Worm (Caenorhabditis elegans) whole organism, L4 larva: Measurements from ENCODE around the gene rgs-2.
A peak's percentile ranks its signal among the peaks of the same experiment; 100 is the strongest.

Experiments
- F49E8.2 ChIP-seq: sonication (generic microtip); optimal IDR thresholded peaks from 2 replicates; lab custom pipeline; 2016; ENCODE audit warnings: missing compliant biosample characterization, mild to moderate bottlenecking, missing genetic modification characterization, borderline replicate concordance
- T20F7.1 ChIP-seq: fragments of 200-800 bp; sonication (Bioruptor generic); optimal IDR thresholded peaks from 2 replicates; lab custom pipeline; 2018; ENCODE audit warnings: mild to moderate bottlenecking, missing genetic modification characterization, missing compliant biosample characterization
- Y48G9A.11 ChIP-seq: fragments of 200-800 bp; sonication (Bioruptor generic); IDR thresholded peaks from 2 replicates; pipeline ENCODE4 v1.3.6; 2022; ENCODE audit warnings: missing genetic modification reagents, missing genetic modification characterization, missing compliant biosample characterization
- ama-1 ChIP-seq: fragments of 150-350 bp; optimal IDR thresholded peaks from 2 replicates; lab custom pipeline; 2014; ENCODE audit warnings: inconsistent platforms, mixed read lengths
- ceh-28 ChIP-seq: fragments of 150-350 bp; optimal IDR thresholded peaks from 2 replicates; lab custom pipeline; 2014; ENCODE audit warnings: missing biosample characterization, missing genetic modification reagents, missing genetic modification characterization
- ceh-62 ChIP-seq: sonication (generic microtip); optimal IDR thresholded peaks from 2 replicates; lab custom pipeline; 2017; ENCODE audit warnings: missing biosample characterization, missing genetic modification characterization
- ceh-82 ChIP-seq: sonication (generic microtip); optimal IDR thresholded peaks from 2 replicates; lab custom pipeline; 2017; ENCODE audit warnings: missing biosample characterization, missing genetic modification characterization
- ces-1 ChIP-seq: fragments of 150-350 bp; sonication (generic microtip); optimal IDR thresholded peaks from 4 replicates; lab custom pipeline; 2014; ENCODE audit warnings: missing biosample characterization, missing genetic modification reagents, missing genetic modification characterization
- cey-2 ChIP-seq: sonication (generic microtip); optimal IDR thresholded peaks from 3 replicates; lab custom pipeline; 2017; ENCODE audit warnings: missing genetic modification characterization, mild to moderate bottlenecking, missing compliant biosample characterization, antibody characterized with exemption, borderline replicate concordance; ENCODE audit not compliant: insufficient read depth
- ctbp-1 ChIP-seq: fragments of 200-800 bp; sonication (Bioruptor generic); IDR thresholded peaks from 2 replicates; pipeline ENCODE4 v1.3.6; 2022; ENCODE audit warnings: missing genetic modification reagents, missing genetic modification characterization, missing compliant biosample characterization
- daf-12 ChIP-seq: fragments of 150-350 bp; optimal IDR thresholded peaks from 2 replicates; lab custom pipeline; 2014; ENCODE audit warnings: missing biosample characterization, missing genetic modification reagents, missing genetic modification characterization
- daf-16 ChIP-seq, 3 experiments: sonication (generic microtip); optimal IDR thresholded peaks; 2 replicates each; lab custom pipeline; 2016 to 2017; ENCODE audit warnings: missing genetic modification characterization in 3 of 3, missing genetic modification reagents in 3 of 3, mild to moderate bottlenecking in 2 of 3, missing compliant biosample characterization in 2 of 3, missing biosample characterization in 1 of 3, moderate library complexity in 1 of 3
- dmd-6 ChIP-seq: fragments of 200-800 bp; sonication (Bioruptor generic); IDR thresholded peaks from 2 replicates; pipeline ENCODE4 v1.3.6; 2022; ENCODE audit warnings: missing genetic modification reagents, missing genetic modification characterization, missing compliant biosample characterization
- dpl-1 ChIP-seq: fragments of 150-350 bp; optimal IDR thresholded peaks from 2 replicates; lab custom pipeline; 2014; ENCODE audit warnings: missing biosample characterization, missing genetic modification reagents, missing genetic modification characterization
- duxl-1 ChIP-seq: sonication (generic microtip); optimal IDR thresholded peaks from 2 replicates; lab custom pipeline; 2016; ENCODE audit warnings: mild to moderate bottlenecking, missing genetic modification characterization, moderate library complexity, missing compliant biosample characterization; ENCODE audit not compliant: poor library complexity
- dve-1 ChIP-seq: sonication (generic microtip); optimal IDR thresholded peaks from 2 replicates; lab custom pipeline; 2017; ENCODE audit warnings: antibody characterized with exemption, mild to moderate bottlenecking, missing genetic modification characterization, missing compliant biosample characterization; ENCODE audit not compliant: insufficient read depth
- fos-1 ChIP-seq: fragments of 150-350 bp; optimal IDR thresholded peaks from 2 replicates; lab custom pipeline; 2014; ENCODE audit warnings: missing biosample characterization, missing genetic modification characterization
- gei-8 ChIP-seq: fragments of 200-800 bp; sonication (Bioruptor generic); optimal IDR thresholded peaks from 2 replicates; lab custom pipeline; 2018; ENCODE audit warnings: mild to moderate bottlenecking, missing genetic modification characterization, missing compliant biosample characterization
- hif-1 ChIP-seq, 2 experiments: sonication (generic microtip); optimal IDR thresholded peaks; 2 replicates each; lab custom pipeline; 2016 to 2017; ENCODE audit warnings: missing compliant biosample characterization in 2 of 2, missing genetic modification characterization in 2 of 2, missing genetic modification reagents in 2 of 2, missing genotype in 2 of 2, mild to moderate bottlenecking in 1 of 2
- hlh-11 ChIP-seq: fragments of 200-800 bp; sonication (Bioruptor generic); optimal IDR thresholded peaks from 2 replicates; lab custom pipeline; 2018; ENCODE audit warnings: mild to moderate bottlenecking, missing genetic modification characterization, missing compliant biosample characterization
- hlh-30 ChIP-seq: sonication (generic microtip); optimal IDR thresholded peaks from 2 replicates; lab custom pipeline; 2017; ENCODE audit warnings: antibody characterized with exemption, mild to moderate bottlenecking, missing genetic modification characterization, missing compliant biosample characterization; ENCODE audit not compliant: insufficient read depth
- jun-1 ChIP-seq: fragments of 150-350 bp; optimal IDR thresholded peaks from 2 replicates; lab custom pipeline; 2014; ENCODE audit warnings: missing biosample characterization, missing genetic modification reagents, missing genetic modification characterization
- lin-15B ChIP-seq: fragments of 150-350 bp; sonication (generic microtip); optimal IDR thresholded peaks from 3 replicates; lab custom pipeline; 2014; ENCODE audit warnings: missing biosample characterization, missing genetic modification characterization
- lin-38 ChIP-seq: fragments of 200-800 bp; sonication (Bioruptor generic); IDR thresholded peaks from 2 replicates; pipeline ENCODE4 v1.3.6; 2022; ENCODE audit warnings: missing genetic modification reagents, missing genetic modification characterization, missing compliant biosample characterization
- lin-39 ChIP-seq: fragments of 150-350 bp; optimal IDR thresholded peaks from 2 replicates; lab custom pipeline; 2014; ENCODE audit warnings: missing biosample characterization, missing genetic modification reagents, missing genetic modification characterization
- lsy-2 ChIP-seq, 2 experiments: fragments of 150-350 bp in 1 of 2; sonication (generic microtip) in 1 of 2; optimal IDR thresholded peaks; 2 replicates each; lab custom pipeline; 2014 to 2017; ENCODE audit warnings: missing biosample characterization in 2 of 2, missing genetic modification characterization in 2 of 2
- mep-1 ChIP-seq: fragments of 150-350 bp; sonication (generic microtip); optimal IDR thresholded peaks from 3 replicates; lab custom pipeline; 2014; ENCODE audit warnings: missing biosample characterization, missing genetic modification characterization
- mes-2 ChIP-seq: sonication (generic microtip); optimal IDR thresholded peaks from 2 replicates; lab custom pipeline; 2016; ENCODE audit warnings: missing genotype, mild to moderate bottlenecking, missing genetic modification characterization, missing compliant biosample characterization; ENCODE audit not compliant: poor library complexity, severe bottlenecking
- mxl-3 ChIP-seq: fragments of 200-800 bp; sonication (Bioruptor generic); optimal IDR thresholded peaks from 2 replicates; lab custom pipeline; 2018; ENCODE audit warnings: mild to moderate bottlenecking, missing genetic modification characterization, missing compliant biosample characterization
- nhr-10 ChIP-seq: fragments of 150-350 bp; optimal IDR thresholded peaks from 2 replicates; lab custom pipeline; 2014; ENCODE audit warnings: missing biosample characterization, missing genetic modification characterization
- nhr-102 ChIP-seq: sonication (generic microtip); optimal IDR thresholded peaks from 2 replicates; lab custom pipeline; 2016; ENCODE audit warnings: mild to moderate bottlenecking, missing genetic modification characterization, moderate library complexity, missing compliant biosample characterization
- nhr-237 ChIP-seq: sonication (generic microtip); optimal IDR thresholded peaks from 2 replicates; lab custom pipeline; 2017; ENCODE audit warnings: missing biosample characterization, missing genetic modification characterization
- nhr-28 ChIP-seq: fragments of 150-350 bp; optimal IDR thresholded peaks from 2 replicates; lab custom pipeline; 2014; ENCODE audit warnings: missing biosample characterization, missing genetic modification characterization
- nhr-48 ChIP-seq: sonication (generic microtip); optimal IDR thresholded peaks from 2 replicates; lab custom pipeline; 2016; ENCODE audit warnings: mild to moderate bottlenecking, missing genetic modification characterization, missing compliant biosample characterization
- nhr-6 ChIP-seq: fragments of 150-350 bp; optimal IDR thresholded peaks from 2 replicates; lab custom pipeline; 2014; ENCODE audit warnings: missing biosample characterization, missing genetic modification characterization
- nhr-76 ChIP-seq: fragments of 150-350 bp; optimal IDR thresholded peaks from 2 replicates; lab custom pipeline; 2014; ENCODE audit warnings: missing biosample characterization, missing genetic modification characterization
- nhr-77 ChIP-seq: fragments of 150-350 bp; optimal IDR thresholded peaks from 2 replicates; lab custom pipeline; 2014; ENCODE audit warnings: missing biosample characterization, missing genetic modification characterization
- pha-4 ChIP-seq, 2 experiments: fragments of 150-350 bp in 1 of 2; fragments of 200-800 bp in 1 of 2; sonication (Bioruptor generic) in 1 of 2; IDR thresholded peaks in 1 of 2; optimal IDR thresholded peaks in 1 of 2; 2 replicates each; pipeline versions ENCODE4 v1.3.6 to Lab custom; 2014 to 2022; ENCODE audit warnings: missing genetic modification characterization in 2 of 2, missing genetic modification reagents in 2 of 2, missing biosample characterization in 1 of 2, missing compliant biosample characterization in 1 of 2
- php-3 ChIP-seq: fragments of 200-800 bp; sonication (Bioruptor generic); IDR thresholded peaks from 2 replicates; pipeline ENCODE4 v1.3.6; 2022; ENCODE audit warnings: missing genetic modification reagents, missing genetic modification characterization, missing compliant biosample characterization
- pqm-1 ChIP-seq: sonication (generic microtip); optimal IDR thresholded peaks from 2 replicates; lab custom pipeline; 2017; ENCODE audit warnings: missing biosample characterization, missing genetic modification characterization
- rbr-2 ChIP-seq: sonication (generic microtip); optimal IDR thresholded peaks from 2 replicates; lab custom pipeline; 2016; ENCODE audit warnings: missing genotype, missing genetic modification characterization, missing compliant biosample characterization
- tra-1 ChIP-seq: fragments of 200-800 bp; sonication (Bioruptor generic); IDR thresholded peaks from 2 replicates; pipeline ENCODE4 v1.3.6; 2022; ENCODE audit warnings: missing genetic modification reagents, missing genetic modification characterization, missing compliant biosample characterization
- unc-62 ChIP-seq, 3 experiments: fragments of 150-350 bp in 1 of 3; sonication (generic microtip); optimal IDR thresholded peaks in 2 of 3; peaks in 1 of 3; 1 replicate in 1 of 3; 2 replicates in 2 of 3; lab custom pipeline; 2014 to 2017; ENCODE audit warnings: missing biosample characterization in 3 of 3, missing genetic modification characterization in 3 of 3, missing genetic modification reagents in 3 of 3, missing genotype in 1 of 3
- vab-7 ChIP-seq: fragments of 200-800 bp; sonication (Bioruptor generic); IDR thresholded peaks from 2 replicates; pipeline ENCODE4 v1.3.6; 2022; ENCODE audit warnings: missing genetic modification reagents, missing genetic modification characterization, missing compliant biosample characterization
- zfp-3 ChIP-seq: fragments of 200-800 bp; sonication (Bioruptor generic); conservative IDR thresholded peaks from 2 replicates; pipeline ENCODE4 v1.3.6; 2022; ENCODE audit warnings: missing genetic modification reagents, missing genetic modification characterization, missing compliant biosample characterization
- zip-11 ChIP-seq: fragments of 200-800 bp; sonication (Bioruptor generic); IDR thresholded peaks from 2 replicates; pipeline ENCODE4 v1.3.6; 2022; ENCODE audit warnings: missing genetic modification characterization, missing compliant biosample characterization
- ztf-7 ChIP-seq: fragments of 150-350 bp; optimal IDR thresholded peaks from 2 replicates; lab custom pipeline; 2014; ENCODE audit warnings: missing biosample characterization, missing genetic modification characterization

rgs-2 gene

ce11 chrX:12691306-12691705, 21.1 kb upstream of the rgs-2 start, which contains the start of gene ugt-50:
TSS of gene ugt-50 (plus strand) at chrX:12691573.
- peak; percentile 68 for TF ChIP-seq pqm-1 (tag; lab: Kevin White, UChicago)
- TF ChIP-seq vab-7 (GFP tag; lab: Robert Waterston, UW): no peak
- peak; percentile 66 for TF ChIP-seq php-3 (GFP tag; lab: Robert Waterston, UW)
- TF ChIP-seq F49E8.2: no peak
- peak; percentile 90 for TF ChIP-seq dve-1 (tag; lab: Kevin White, UChicago)
- TF ChIP-seq Y48G9A.11: no peak
- TF ChIP-seq gei-8 (GFP tag; lab: Kevin White, UChicago): no peak
- TF ChIP-seq dpl-1 (GFP tag; lab: Kevin White, UChicago): no peak
- TF ChIP-seq hlh-11 (tag; lab: Kevin White, UChicago): peak; percentile 78
- no peak for TF ChIP-seq nhr-76
- no peak for TF ChIP-seq nhr-6 (tag; lab: Kevin White, UChicago)
- no peak for TF ChIP-seq fos-1 (tag; lab: Kevin White, UChicago)
- peak; percentile 27 for TF ChIP-seq nhr-102
- TF ChIP-seq jun-1 (tag; lab: Kevin White, UChicago): no peak
- TF ChIP-seq duxl-1 (tag; lab: Kevin White, UChicago): no peak
- peak; percentile 93 for TF ChIP-seq nhr-28 (tag; lab: Kevin White, UChicago)
- TF ChIP-seq lin-39 (tag; lab: Kevin White, UChicago): no peak
- no peak for TF ChIP-seq cey-2 (tag; lab: Kevin White, UChicago)
- TF ChIP-seq zfp-3 (GFP tag; lab: Robert Waterston, UW): no peak
- peak; percentile 9 for TF ChIP-seq T20F7.1
- no peak for TF ChIP-seq nhr-237
- TF ChIP-seq ceh-82 (tag; lab: Kevin White, UChicago): no peak
- TF ChIP-seq hlh-30: peak; percentile 50
- TF ChIP-seq nhr-10 (tag; lab: Kevin White, UChicago): peak; percentile 10
- no peak for TF ChIP-seq pha-4 (GFP tag; IDR thresholded peaks at IDR 0.05; lab: Robert Waterston, UW)
- no peak for TF ChIP-seq pha-4 (tag; optimal IDR thresholded peaks at IDR 0.05; lab: Kevin White, UChicago)
- peak; percentile 53 for TF ChIP-seq mes-2 (tag; lab: Kevin White, UChicago)
- TF ChIP-seq zip-11 (GFP tag; lab: Robert Waterston, UW): no peak
- TF ChIP-seq ama-1 (lab: Kevin White, UChicago): no peak
- TF ChIP-seq mxl-3: no peak
- TF ChIP-seq lsy-2 (tag; optimal IDR thresholded peaks at IDR 0.05; lab: Kevin White, UChicago): peak in 1 of 2 experiments; percentile 48
- TF ChIP-seq tra-1 (GFP tag; lab: Robert Waterston, UW): no peak
- TF ChIP-seq ztf-7 (tag; lab: Kevin White, UChicago): peak; percentile 95
- peak; percentile 26 for TF ChIP-seq mep-1 (tag; lab: Kevin White, UChicago)
- peak in 1 of 2 experiments; percentile 33 for TF ChIP-seq hif-1 (tag; optimal IDR thresholded peaks at IDR 0.05; lab: Kevin White, UChicago)
- TF ChIP-seq daf-16 (GFP tag; optimal IDR thresholded peaks at IDR 0.05; lab: Kevin White, UChicago): no peak
- TF ChIP-seq daf-16 (tag; optimal IDR thresholded peaks at IDR 0.05; lab: Kevin White, UChicago): peak; percentile 99
- TF ChIP-seq ces-1 (GFP tag; lab: Kevin White, UChicago): no peak
- no peak for TF ChIP-seq lin-15B (tag; lab: Kevin White, UChicago)
- TF ChIP-seq rbr-2: no peak
- TF ChIP-seq dmd-6: peak; percentile 68
- TF ChIP-seq lin-38 (GFP tag; lab: Robert Waterston, UW): no peak
- TF ChIP-seq unc-62 (GFP tag; optimal IDR thresholded peaks at IDR 0.05 in 1 of 2; lab: Kevin White, UChicago): peak in 1 of 2 experiments; percentile 19
- no peak for TF ChIP-seq unc-62 (tag; optimal IDR thresholded peaks at IDR 0.05; lab: Kevin White, UChicago)
- TF ChIP-seq nhr-77: peak; percentile 28
- no peak for TF ChIP-seq ctbp-1 (GFP tag; lab: Robert Waterston, UW)
- no peak for TF ChIP-seq daf-12
- peak; percentile 52 for TF ChIP-seq nhr-48 (tag; lab: Kevin White, UChicago)
- TF ChIP-seq ceh-28 (tag; lab: Kevin White, UChicago): no peak
- TF ChIP-seq ceh-62 (tag; lab: Kevin White, UChicago): no peak
- TF ChIP-seq, all 104 proteins: peak for 19
